In the genomic region with DNA sequence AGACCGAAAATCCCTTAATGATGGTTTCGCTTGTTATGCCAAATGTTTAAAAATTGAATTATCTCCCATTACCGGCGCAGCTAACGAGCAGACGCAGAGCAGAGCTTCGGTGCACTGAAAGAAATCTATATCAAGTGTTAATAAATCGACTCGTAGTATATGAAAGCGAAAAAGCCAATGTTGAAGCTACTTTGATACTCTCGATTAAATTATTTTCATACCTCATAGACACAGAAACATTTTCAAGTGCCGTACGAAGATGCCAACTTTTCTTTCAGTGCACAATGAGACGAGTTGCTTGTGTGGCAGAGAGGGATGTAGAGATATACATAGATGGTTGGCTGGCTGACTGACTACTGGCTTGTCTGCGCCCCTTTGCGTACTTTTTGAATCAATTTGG, we compare ENCODE assay signal across 1 fruit fly cellular context.
TF ChIP-seq lines count a peak whose summit lies in the region.

No protein-coding gene starts in this region.

TF ChIP-seq in whole organism, embryonic, 481 proteins besides CTCF, POLR2A, EP300 and RAD21 (continued from another document and continues in another):
- TF ChIP-seq Rx (GFP tag; IDR thresholded peaks at IDR 0.05; lab: Robert Waterston, UW) (peak; percentile 42; the same call in 1 of the 2 replicates), pum (GFP tag; optimal IDR thresholded peaks at IDR 0.05; lab: Kevin White, UChicago) (peak; percentile 19), onecut (GFP tag; IDR thresholded peaks at IDR 0.05; lab: Robert Waterston, UW) (peak; percentile 49; the same call in 1 of the 2 replicates), CG6272 (GFP tag; IDR thresholded peaks at IDR 0.05; lab: Robert Waterston, UW) (no peak), D19A (tag; optimal IDR thresholded peaks at IDR 0.05; lab: Kevin White, UChicago) (peak; percentile 25), CG11723 (GFP tag; optimal IDR thresholded peaks at IDR 0.05; lab: Kevin White, UChicago) (no peak), CG8924 (tag; optimal IDR thresholded peaks at IDR 0.05; lab: Kevin White, UChicago) (peak; percentile 5), chm (GFP tag; IDR thresholded peaks at IDR 0.05; lab: Robert Waterston, UW) (peak; percentile 42; the same call in 1 of the 2 replicates), CG14667 (GFP tag; IDR thresholded peaks at IDR 0.05; lab: Robert Waterston, UW) (peak; percentile 21; the same call in 1 of the 2 replicates), row (GFP tag; IDR thresholded peaks at IDR 0.05; lab: Robert Waterston, UW) (peak; percentile 61; the same call in 2 of the 3 replicates), CG12391 (tag; optimal IDR thresholded peaks at IDR 0.05; lab: Kevin White, UChicago) (peak; percentile 29), salm (tag; optimal IDR thresholded peaks at IDR 0.05; lab: Kevin White, UChicago) (no peak), br (optimal IDR thresholded peaks at IDR 0.05; lab: Kevin White, UChicago) (no peak), CG7372 (GFP tag; IDR thresholded peaks at IDR 0.05; lab: Robert Waterston, UW) (0 out of 2 replicates have a peak, but pooled peaks have one; percentile 34), Gsc (GFP tag; IDR thresholded peaks at IDR 0.05; lab: Robert Waterston, UW) (no peak), CG17359 (tag; optimal IDR thresholded peaks at IDR 0.05; lab: Kevin White, UChicago) (no peak), CG34422 (GFP tag; IDR thresholded peaks at IDR 0.05; lab: Robert Waterston, UW) (no peak; the same call in 2 of the 3 replicates), sqz (GFP tag; optimal IDR thresholded peaks at IDR 0.05; lab: Kevin White, UChicago) (no peak), chif (GFP tag; optimal IDR thresholded peaks at IDR 0.05; lab: Kevin White, UChicago) (peak; percentile 17 to 49), Usf (GFP tag; optimal IDR thresholded peaks at IDR 0.05; lab: Kevin White, UChicago) (no peak), HLH3B (GFP tag; IDR thresholded peaks at IDR 0.05; lab: Robert Waterston, UW) (0 out of 2 replicates have a peak, but pooled peaks have one; percentile 17), az2 (GFP tag; optimal IDR thresholded peaks at IDR 0.05; lab: Kevin White, UChicago) (peak; percentile 6), CG12219 (GFP tag; optimal IDR thresholded peaks at IDR 0.05; lab: Kevin White, UChicago) (peak; percentile 26), dmrt99B (tag; optimal IDR thresholded peaks at IDR 0.05; lab: Kevin White, UChicago) (peak; percentile 57), Pdp1 (GFP tag; optimal IDR thresholded peaks at IDR 0.05; lab: Kevin White, UChicago) (peak; percentile 5), Chrac-16 (GFP tag; optimal IDR thresholded peaks at IDR 0.05; lab: Kevin White, UChicago) (peak; percentile 24), Abd-B (GFP tag; optimal IDR thresholded peaks at IDR 0.05; lab: Kevin White, UChicago) (no peak), pan (optimal IDR thresholded peaks at IDR 0.05; lab: Kevin White, UChicago) (no peak), pan (GFP tag; optimal IDR thresholded peaks at IDR 0.05 in 1 of 2, IDR thresholded peaks at IDR 0.05 in 1 of 2) (no peak), nau (GFP tag; optimal IDR thresholded peaks at IDR 0.05; lab: Kevin White, UChicago) (no peak), grau (tag; optimal IDR thresholded peaks at IDR 0.05; lab: Kevin White, UChicago) (no peak), CG33557 (GFP tag; optimal IDR thresholded peaks at IDR 0.05; lab: Kevin White, UChicago) (no peak), zfh1 (GFP tag; IDR thresholded peaks at IDR 0.05; lab: Robert Waterston, UW) (peak; percentile 71), Nf-YB (GFP tag; optimal IDR thresholded peaks at IDR 0.05; lab: Kevin White, UChicago) (peak; percentile 6), fd102C (GFP tag; optimal IDR thresholded peaks at IDR 0.05; lab: Kevin White, UChicago) (no peak), CG3847 (GFP tag; IDR thresholded peaks at IDR 0.05; lab: Robert Waterston, UW) (peak; percentile 10; the same call in 1 of the 2 replicates), NC2α (GFP tag; optimal IDR thresholded peaks at IDR 0.05; lab: Kevin White, UChicago) (peak; percentile 16), E2f1 (GFP tag; IDR thresholded peaks at IDR 0.05; lab: Robert Waterston, UW) (peak; percentile 46; the same call in 1 of the 2 replicates), cg (GFP tag; optimal IDR thresholded peaks at IDR 0.05; lab: Kevin White, UChicago) (no peak), ewg (GFP tag; optimal IDR thresholded peaks at IDR 0.05; lab: Kevin White, UChicago) (peak; percentile 6), Xrp1 (GFP tag; IDR thresholded peaks at IDR 0.05; lab: Robert Waterston, UW) (peak; percentile 73), hb (GFP tag; IDR thresholded peaks at IDR 0.05; lab: Robert Waterston, UW; ENCODE audit: partially characterized antibody) (no peak), CG5245 (GFP tag; optimal IDR thresholded peaks at IDR 0.05; lab: Kevin White, UChicago) (peak; percentile 30), croc (GFP tag; conservative IDR thresholded peaks at IDR 0.05; lab: Robert Waterston, UW) (peak; percentile 59), eve (GFP tag; optimal IDR thresholded peaks at IDR 0.05; lab: Kevin White, UChicago) (peak in 1 of 2 experiments; percentile 18), chn (GFP tag; optimal IDR thresholded peaks at IDR 0.05; lab: Kevin White, UChicago) (peak; percentile 12), CG13624 (GFP tag; optimal IDR thresholded peaks at IDR 0.05; lab: Kevin White, UChicago) (no peak), wor (GFP tag; IDR thresholded peaks at IDR 0.05; lab: Robert Waterston, UW) (no peak), gem (tag; optimal IDR thresholded peaks at IDR 0.05; lab: Kevin White, UChicago) (peak; percentile 55), esg (GFP tag; conservative IDR thresholded peaks at IDR 0.05; lab: Robert Waterston, UW) (peak; percentile 14; the same call in 1 of the 2 replicates), CG1602 (GFP tag; optimal IDR thresholded peaks at IDR 0.05; lab: Kevin White, UChicago) (no peak), Antp (GFP tag; optimal IDR thresholded peaks at IDR 0.05; lab: Kevin White, UChicago) (peak; percentile 20), CG10959 (GFP tag; IDR thresholded peaks at IDR 0.05; lab: Robert Waterston, UW) (peak; percentile 55), CG17328 (GFP tag; IDR thresholded peaks at IDR 0.05; lab: Robert Waterston, UW) (peak; percentile 35; the same call in 1 of the 2 replicates), CG4424 (GFP tag; optimal IDR thresholded peaks at IDR 0.05; lab: Kevin White, UChicago) (peak; percentile 17), CG10979 (tag; optimal IDR thresholded peaks at IDR 0.05; lab: Kevin White, UChicago) (peak; percentile 61), zfh2 (GFP tag; optimal IDR thresholded peaks at IDR 0.05; lab: Kevin White, UChicago) (no peak), Lim3 (GFP tag; IDR thresholded peaks at IDR 0.05; lab: Robert Waterston, UW) (no peak), Dad (GFP tag; optimal IDR thresholded peaks at IDR 0.05; lab: Kevin White, UChicago) (no peak), CG7928 (GFP tag; optimal IDR thresholded peaks at IDR 0.05; lab: Kevin White, UChicago) (no peak), CG16815 (GFP tag; optimal IDR thresholded peaks at IDR 0.05; lab: Kevin White, UChicago) (peak; percentile 8), fd64A (GFP tag; optimal IDR thresholded peaks at IDR 0.05; lab: Kevin White, UChicago) (peak; percentile 2), sob (GFP tag; IDR thresholded peaks at IDR 0.05; lab: Robert Waterston, UW) (no peak; the same call in 1 of the 2 replicates), Fer2 (tag; optimal IDR thresholded peaks at IDR 0.05; lab: Kevin White, UChicago) (no peak), PHDP (tag; optimal IDR thresholded peaks at IDR 0.05; lab: Kevin White, UChicago) (no peak), dm (GFP tag; optimal IDR thresholded peaks at IDR 0.05; lab: Kevin White, UChicago) (no peak), Atf3 (GFP tag; optimal IDR thresholded peaks at IDR 0.05; lab: Kevin White, UChicago) (no peak), z (GFP tag; IDR thresholded peaks at IDR 0.05; lab: Robert Waterston, UW) (no peak), prd (optimal IDR thresholded peaks at IDR 0.05; lab: Kevin White, UChicago) (no peak), prd (GFP tag; IDR thresholded peaks at IDR 0.05; lab: Robert Waterston, UW) (peak; percentile 71), CG31441 (GFP tag; IDR thresholded peaks at IDR 0.05; lab: Robert Waterston, UW) (peak; percentile 48; the same call in 1 of the 2 replicates), dan (GFP tag; IDR thresholded peaks at IDR 0.05; lab: Robert Waterston, UW) (no peak), CG1792 (GFP tag; optimal IDR thresholded peaks at IDR 0.05; lab: Kevin White, UChicago) (no peak), sr (GFP tag; IDR thresholded peaks at IDR 0.05; lab: Robert Waterston, UW) (no peak), tin (GFP tag; optimal IDR thresholded peaks at IDR 0.05; lab: Kevin White, UChicago) (peak; percentile 31), Doc3 (GFP tag; IDR thresholded peaks at IDR 0.05; lab: Robert Waterston, UW; ENCODE audit: partially characterized antibody) (no peak), amos (GFP tag; IDR thresholded peaks at IDR 0.05; lab: Robert Waterston, UW; ENCODE audit: partially characterized antibody) (no peak), CG18011 (GFP tag; optimal IDR thresholded peaks at IDR 0.05; lab: Kevin White, UChicago) (no peak), CG1603 (tag; optimal IDR thresholded peaks at IDR 0.05; lab: Kevin White, UChicago) (peak; percentile 57), bcd (GFP tag; optimal IDR thresholded peaks at IDR 0.05; lab: Kevin White, UChicago) (peak; percentile 10), CG8765 (GFP tag; IDR thresholded peaks at IDR 0.05; lab: Robert Waterston, UW) (peak; percentile 55; the same call in 1 of the 2 replicates), CG15696 (tag; optimal IDR thresholded peaks at IDR 0.05; lab: Kevin White, UChicago) (peak; percentile 41), CG4328 (GFP tag; optimal IDR thresholded peaks at IDR 0.05; lab: Kevin White, UChicago) (no peak), CG4617 (GFP tag; optimal IDR thresholded peaks at IDR 0.05; lab: Kevin White, UChicago; ENCODE audit: borderline replicate concordance) (no peak), D (optimal IDR thresholded peaks at IDR 0.05; lab: Kevin White, UChicago) (no peak), D (GFP tag; optimal IDR thresholded peaks at IDR 0.05; lab: Kevin White, UChicago) (peak; percentile 40), Xbp1 (GFP tag; optimal IDR thresholded peaks at IDR 0.05; lab: Kevin White, UChicago) (peak; percentile 38), CG3163 (GFP tag; optimal IDR thresholded peaks at IDR 0.05; lab: Kevin White, UChicago) (no peak), CG7357 (GFP tag; IDR thresholded peaks at IDR 0.05; lab: Robert Waterston, UW) (peak; percentile 37; the same call in 1 of the 3 replicates), Lhr (GFP tag; optimal IDR thresholded peaks at IDR 0.05; lab: Kevin White, UChicago) (peak; percentile 1), nerfin-1 (tag; optimal IDR thresholded peaks at IDR 0.05; lab: Kevin White, UChicago) (peak; percentile 19), lola (GFP tag; optimal IDR thresholded peaks at IDR 0.05; lab: Kevin White, UChicago) (peak in 1 of 3 experiments; percentile 72), Camta (GFP tag; optimal IDR thresholded peaks at IDR 0.05; lab: Kevin White, UChicago) (no peak), CG17361 (GFP tag; IDR thresholded peaks at IDR 0.05; lab: Robert Waterston, UW) (no peak), CG6683 (GFP tag; optimal IDR thresholded peaks at IDR 0.05; lab: Kevin White, UChicago) (no peak), Sox102F (GFP tag; optimal IDR thresholded peaks at IDR 0.05; lab: Kevin White, UChicago) (peak; percentile 25), E2f2 (GFP tag; IDR thresholded peaks at IDR 0.05; lab: Robert Waterston, UW) (0 out of 2 replicates have a peak, but pooled peaks have one; percentile 7), CG17829 (tag; optimal IDR thresholded peaks at IDR 0.05; lab: Kevin White, UChicago) (peak; percentile 52), Spps (tag; optimal IDR thresholded peaks at IDR 0.05; lab: Kevin White, UChicago) (peak; percentile 3), CG16863 (GFP tag; optimal IDR thresholded peaks at IDR 0.05; lab: Kevin White, UChicago) (peak; percentile 12), CG6689 (GFP tag; IDR thresholded peaks at IDR 0.05; lab: Robert Waterston, UW) (peak; percentile 42), Mrtf (GFP tag; IDR thresholded peaks at IDR 0.05; lab: Robert Waterston, UW) (0 out of 3 replicates have a peak, but pooled peaks have one; percentile 23), gcm2 (GFP tag; optimal IDR thresholded peaks at IDR 0.05; lab: Kevin White, UChicago) (no peak), NC2β (GFP tag; optimal IDR thresholded peaks at IDR 0.05; lab: Kevin White, UChicago) (no peak), sens (GFP tag; lab: Kevin White, UChicago) (peak; percentile 89), CG4820 (GFP tag; optimal IDR thresholded peaks at IDR 0.05; lab: Kevin White, UChicago) (peak; percentile 47), CG14441 (GFP tag; IDR thresholded peaks at IDR 0.05; lab: Robert Waterston, UW) (0 out of 2 replicates have a peak, but pooled peaks have one; percentile 20), CG6254 (GFP tag; optimal IDR thresholded peaks at IDR 0.05; lab: Kevin White, UChicago) (peak; percentile 32), phol (tag; optimal IDR thresholded peaks at IDR 0.05; lab: Kevin White, UChicago) (peak; percentile 58), CG18262 (tag; optimal IDR thresholded peaks at IDR 0.05; lab: Kevin White, UChicago) (peak; percentile 53), CG30403 (GFP tag; optimal IDR thresholded peaks at IDR 0.05; lab: Kevin White, UChicago) (peak; percentile 10), Hmr (GFP tag; optimal IDR thresholded peaks at IDR 0.05; lab: Kevin White, UChicago) (no peak), CG4282 (GFP tag; optimal IDR thresholded peaks at IDR 0.05; lab: Kevin White, UChicago) (no peak), CG13123 (GFP tag; optimal IDR thresholded peaks at IDR 0.05; lab: Kevin White, UChicago) (no peak), CoRest (tag; optimal IDR thresholded peaks at IDR 0.05; lab: Kevin White, UChicago) (peak; percentile 6), ttk (GFP tag; IDR thresholded peaks at IDR 0.05; lab: Robert Waterston, UW) (0 out of 2 replicates have a peak, but pooled peaks have one; percentile 20), bsh (GFP tag; optimal IDR thresholded peaks at IDR 0.05; lab: Kevin White, UChicago) (peak in 1 of 2 experiments; percentile 66), Adf1 (GFP tag; IDR thresholded peaks at IDR 0.05; lab: Robert Waterston, UW) (no peak), CG4360 (GFP tag; IDR thresholded peaks at IDR 0.05; lab: Robert Waterston, UW) (no peak), CG32772 (GFP tag; IDR thresholded peaks at IDR 0.05; lab: Robert Waterston, UW) (0 out of 2 replicates have a peak, but pooled peaks have one; percentile 7), dmrt11E (tag; optimal IDR thresholded peaks at IDR 0.05; lab: Kevin White, UChicago) (peak; percentile 67), klu (GFP tag; IDR thresholded peaks at IDR 0.05; lab: Robert Waterston, UW) (no peak), CG7271 (tag; optimal IDR thresholded peaks at IDR 0.05; lab: Kevin White, UChicago) (no peak), Hsf (GFP tag; optimal IDR thresholded peaks at IDR 0.05; lab: Kevin White, UChicago) (peak; percentile 6), fd96Cb (tag; optimal IDR thresholded peaks at IDR 0.05; lab: Kevin White, UChicago) (peak; percentile 55)
